Fruit fly (Drosophila melanogaster) whole organism, wandering third instar larva: ENCODE data around the gene tefu.

Source experiments
- Abd-B ChIP-seq: fragments of >200 bp; optimal IDR thresholded peaks from 2 replicates; lab custom pipeline; 2017; ENCODE audit warnings: missing biosample characterization, missing genetic modification characterization
- CG32264 ChIP-seq: fragments of 200-800 bp; sonication (Bioruptor generic); optimal IDR thresholded peaks from 2 replicates; lab custom pipeline; 2016; ENCODE audit warnings: missing biosample characterization, missing genetic modification characterization
- CG9705 ChIP-seq: fragments of 200-800 bp; sonication (Bioruptor generic); optimal IDR thresholded peaks from 2 replicates; lab custom pipeline; 2018; ENCODE audit warnings: missing biosample characterization, mild to moderate bottlenecking, missing genetic modification characterization
- CrebA ChIP-seq: fragments of 200-800 bp; sonication (Bioruptor generic); optimal IDR thresholded peaks from 2 replicates; lab custom pipeline; 2016; ENCODE audit warnings: missing biosample characterization, mild to moderate bottlenecking, missing genetic modification characterization, borderline replicate concordance
- Dfd ChIP-seq: fragments of >200 bp; optimal IDR thresholded peaks from 2 replicates; lab custom pipeline; 2017; ENCODE audit warnings: missing biosample characterization, missing genetic modification characterization
- Dif ChIP-seq: fragments of 200-275, 200-300 bp; sonication (Bioruptor generic); optimal IDR thresholded peaks from 2 replicates; lab custom pipeline; 2018; ENCODE audit warnings: missing biosample characterization, missing genetic modification characterization; ENCODE audit not compliant: partially characterized antibody
- GATAd ChIP-seq: sonication (Bioruptor generic); optimal IDR thresholded peaks from 2 replicates; lab custom pipeline; 2016; ENCODE audit warnings: missing biosample characterization, missing genetic modification characterization
- HLH106 ChIP-seq: fragments of 200-800 bp; optimal IDR thresholded peaks from 3 replicates; lab custom pipeline; 2019; ENCODE audit warnings: missing biosample characterization, mild to moderate bottlenecking, missing genetic modification characterization, moderate library complexity
- Hnf4 ChIP-seq: fragments of 200-800 bp; sonication (Bioruptor generic); optimal IDR thresholded peaks from 2 replicates; lab custom pipeline; 2016; ENCODE audit warnings: missing biosample characterization, mild to moderate bottlenecking, missing genetic modification characterization
- Hr78 ChIP-seq: fragments of >200 bp; optimal IDR thresholded peaks from 2 replicates; lab custom pipeline; 2017; ENCODE audit warnings: missing biosample characterization, missing genetic modification characterization
- Hr83 ChIP-seq: fragments of 200-300 bp; sonication (Bioruptor generic); optimal IDR thresholded peaks from 2 replicates; lab custom pipeline; 2016; ENCODE audit warnings: missing biosample characterization, mild to moderate bottlenecking, missing genetic modification characterization, moderate library complexity; ENCODE audit not compliant: poor library complexity, severe bottlenecking
- Jra ChIP-seq: sonication (Bioruptor generic); optimal IDR thresholded peaks from 2 replicates; lab custom pipeline; 2016; ENCODE audit warnings: missing biosample characterization, missing genetic modification characterization
- Mio ChIP-seq: sonication (Bioruptor generic); optimal IDR thresholded peaks from 2 replicates; lab custom pipeline; 2016; ENCODE audit warnings: missing biosample characterization, missing genetic modification characterization
- Myc ChIP-seq: fragments of >200 bp; optimal IDR thresholded peaks from 2 replicates; lab custom pipeline; 2017
- N ChIP-seq: fragments of >200 bp; optimal IDR thresholded peaks from 2 replicates; lab custom pipeline; 2018; ENCODE audit warnings: missing biosample characterization, missing external identifiers, missing genetic modification characterization
- OdsH ChIP-seq: fragments of 200-800 bp; sonication (Bioruptor generic); optimal IDR thresholded peaks from 2 replicates; lab custom pipeline; 2016; ENCODE audit warnings: missing biosample characterization, mild to moderate bottlenecking, missing genetic modification characterization
- Rel ChIP-seq, 2 experiments: fragments of 200-800 bp; sonication (Bioruptor generic) in 1 of 2; optimal IDR thresholded peaks; 2 replicates in 1 of 2; 3 replicates in 1 of 2; lab custom pipeline; 2016 to 2019; ENCODE audit warnings: mild to moderate bottlenecking in 2 of 2, missing biosample characterization in 2 of 2, missing genetic modification characterization in 2 of 2, moderate library complexity in 1 of 2
- Sp1 ChIP-seq: fragments of 200-800 bp; sonication (Bioruptor generic); optimal IDR thresholded peaks from 3 replicates; lab custom pipeline; 2019; ENCODE audit warnings: missing biosample characterization, mild to moderate bottlenecking, missing genetic modification characterization, moderate library complexity
- Vsx2 ChIP-seq: fragments of 200-300, 225-300 bp; sonication (Bioruptor generic); optimal IDR thresholded peaks from 2 replicates; lab custom pipeline; 2018; ENCODE audit warnings: missing biosample characterization, missing genetic modification characterization; ENCODE audit not compliant: partially characterized antibody
- br ChIP-seq: fragments of 200-800 bp; sonication (Bioruptor generic); optimal IDR thresholded peaks from 2 replicates; lab custom pipeline; 2016; ENCODE audit warnings: missing biosample characterization, missing genetic modification characterization
- brk ChIP-seq: fragments of 200-800 bp; sonication (Bioruptor generic); optimal IDR thresholded peaks from 2 replicates; lab custom pipeline; 2016; ENCODE audit warnings: missing biosample characterization, mild to moderate bottlenecking, missing genetic modification characterization
- dl ChIP-seq, 2 experiments: fragments of 175-275, 200-275 bp in 1 of 2; fragments of 200-275 bp in 1 of 2; sonication (Bioruptor generic); optimal IDR thresholded peaks; lab custom pipeline; 2018; ENCODE audit warnings: mild to moderate bottlenecking in 2 of 2, missing biosample characterization in 2 of 2, missing genetic modification characterization in 2 of 2, moderate library complexity in 2 of 2; ENCODE audit not compliant: partially characterized antibody in 2 of 2, insufficient read depth in 1 of 2
- dmrt93B ChIP-seq: fragments of 200-800 bp; sonication (Bioruptor generic); optimal IDR thresholded peaks from 2 replicates; lab custom pipeline; 2018; ENCODE audit warnings: missing biosample characterization, mild to moderate bottlenecking, missing genetic modification characterization
- dsf ChIP-seq: sonication (Bioruptor generic); optimal IDR thresholded peaks from 2 replicates; lab custom pipeline; 2016; ENCODE audit warnings: missing biosample characterization, missing genetic modification characterization, borderline replicate concordance
- ey ChIP-seq: fragments of 200-800 bp; sonication (Bioruptor generic); optimal IDR thresholded peaks from 2 replicates; lab custom pipeline; 2016; ENCODE audit warnings: missing biosample characterization, missing genetic modification characterization
- foxo ChIP-seq, 2 experiments: fragments of 200-800 bp; sonication (Bioruptor generic); optimal IDR thresholded peaks; 2 replicates in 1 of 2; 3 replicates in 1 of 2; lab custom pipeline; 2016 to 2017; ENCODE audit warnings: missing biosample characterization in 2 of 2, missing genetic modification characterization in 2 of 2
- fru ChIP-seq: fragments of 200-800 bp; sonication (Bioruptor generic); optimal IDR thresholded peaks from 3 replicates; lab custom pipeline; 2016; ENCODE audit warnings: missing biosample characterization, mild to moderate bottlenecking, missing genetic modification characterization
- h ChIP-seq: fragments of 200-800 bp; sonication (Bioruptor generic); optimal IDR thresholded peaks from 3 replicates; lab custom pipeline; 2016; ENCODE audit warnings: missing biosample characterization, mild to moderate bottlenecking, missing genetic modification characterization
- jim ChIP-seq: fragments of 175-275, 200-325 bp; sonication (Bioruptor generic); optimal IDR thresholded peaks from 2 replicates; lab custom pipeline; 2016; ENCODE audit warnings: missing biosample characterization, mild to moderate bottlenecking, missing genetic modification characterization
- lola ChIP-seq: fragments of >200 bp; optimal IDR thresholded peaks from 2 replicates; lab custom pipeline; 2017; ENCODE audit warnings: missing biosample characterization, missing genetic modification characterization
- pan ChIP-seq: fragments of >200 bp; optimal IDR thresholded peaks from 2 replicates; lab custom pipeline; 2017
- psq ChIP-seq: fragments of 200-800 bp; sonication (Bioruptor generic); optimal IDR thresholded peaks from 3 replicates; lab custom pipeline; 2017; ENCODE audit warnings: missing biosample characterization, mild to moderate bottlenecking, missing genetic modification characterization, moderate library complexity
- rgr ChIP-seq: fragments of 200-800 bp; sonication (Bioruptor generic); optimal IDR thresholded peaks from 3 replicates; lab custom pipeline; 2016; ENCODE audit warnings: missing biosample characterization, mild to moderate bottlenecking, missing genetic modification characterization
- sage ChIP-seq: fragments of 200-800 bp; sonication (Bioruptor generic); optimal IDR thresholded peaks from 2 replicates; lab custom pipeline; 2016; ENCODE audit warnings: missing biosample characterization, mild to moderate bottlenecking, missing genetic modification characterization
- sv ChIP-seq: fragments of 200-800 bp; sonication (Bioruptor generic); optimal IDR thresholded peaks from 3 replicates; lab custom pipeline; 2016; ENCODE audit warnings: missing biosample characterization, missing genetic modification characterization
- tai ChIP-seq: sonication (Bioruptor generic); optimal IDR thresholded peaks from 2 replicates; lab custom pipeline; 2016; ENCODE audit warnings: missing biosample characterization, missing genetic modification characterization
- usp ChIP-seq: fragments of >200 bp; optimal IDR thresholded peaks from 2 replicates; lab custom pipeline; 2017; ENCODE audit warnings: missing biosample characterization, missing genetic modification characterization
- woc ChIP-seq: sonication (Bioruptor generic); optimal IDR thresholded peaks from 2 replicates; lab custom pipeline; 2016; ENCODE audit warnings: missing biosample characterization, mild to moderate bottlenecking, missing genetic modification characterization

Gene tefu

dm6 chr3R:15208712-15209499 is 33.1 kb downstream of the tefu start, which contains the start of the genes Spn88Eb and Mau2:
Gene Spn88Eb (minus strand): TSS chr3R:15208762.
Gene Mau2 (plus strand): TSS chr3R:15209204.
- TF ChIP-seq Hr83: peak; percentile 72
- no peak for TF ChIP-seq br
- TF ChIP-seq HLH106: peak; percentile 74
- TF ChIP-seq CG9705: peak; percentile 61
- no peak for TF ChIP-seq dmrt93B
- peak; percentile 56 for TF ChIP-seq Sp1 (GFP tag; lab: Kevin White, UChicago)
- no peak for TF ChIP-seq Rel (GFP tag; optimal IDR thresholded peaks at IDR 0.05; lab: Kevin White, UChicago)
- peak; percentile 7 for TF ChIP-seq Rel (tag; optimal IDR thresholded peaks at IDR 0.05; lab: Kevin White, UChicago)
- no peak for TF ChIP-seq dl (GFP tag; optimal IDR thresholded peaks at IDR 0.05; lab: Kevin White, UChicago; ENCODE audit: insufficient read depth in 1 of 2, partially characterized antibody in 2 of 2)
- no peak for TF ChIP-seq sv
- TF ChIP-seq Hnf4 (GFP tag; lab: Kevin White, UChicago): no peak
- peak; percentile 18 for TF ChIP-seq OdsH (GFP tag; lab: Kevin White, UChicago)
- TF ChIP-seq psq (GFP tag; lab: Kevin White, UChicago): peak; percentile 15
- no peak for TF ChIP-seq Jra (GFP tag; lab: Kevin White, UChicago)
- TF ChIP-seq ey (GFP tag; lab: Kevin White, UChicago): peak; percentile 47
- no peak for TF ChIP-seq Hr78 (GFP tag; lab: Kevin White, UChicago)
- no peak for TF ChIP-seq lola (GFP tag; lab: Kevin White, UChicago)
- TF ChIP-seq rgr (GFP tag; lab: Kevin White, UChicago): peak; percentile 64
- no peak for TF ChIP-seq Vsx2 (GFP tag; lab: Kevin White, UChicago)
- no peak for TF ChIP-seq h
- no peak for TF ChIP-seq Abd-B (GFP tag; lab: Kevin White, UChicago)
- TF ChIP-seq sage (GFP tag; lab: Kevin White, UChicago): no peak
- no peak for TF ChIP-seq jim (GFP tag; lab: Kevin White, UChicago)
- TF ChIP-seq tai (GFP tag; lab: Kevin White, UChicago): no peak
- peak in 1 of 2 experiments; percentile 81 for TF ChIP-seq foxo (GFP tag; optimal IDR thresholded peaks at IDR 0.05; lab: Kevin White, UChicago)
- TF ChIP-seq CG32264 (GFP tag; lab: Kevin White, UChicago): no peak
- TF ChIP-seq N (GFP tag; lab: Kevin White, UChicago): no peak
- TF ChIP-seq usp (GFP tag; lab: Kevin White, UChicago): no peak
- TF ChIP-seq Dif (GFP tag; lab: Kevin White, UChicago): no peak
- TF ChIP-seq fru (GFP tag; lab: Kevin White, UChicago): no peak
- TF ChIP-seq brk (GFP tag; lab: Kevin White, UChicago): no peak
- TF ChIP-seq GATAd (GFP tag; lab: Kevin White, UChicago): no peak
- peak; percentile 67 for TF ChIP-seq Myc (lab: Kevin White, UChicago)
- no peak for TF ChIP-seq Dfd (GFP tag; lab: Kevin White, UChicago)
- TF ChIP-seq CrebA (GFP tag; lab: Kevin White, UChicago): no peak
- no peak for TF ChIP-seq dsf (GFP tag; lab: Kevin White, UChicago)
- TF ChIP-seq pan: no peak
- TF ChIP-seq woc (GFP tag; lab: Kevin White, UChicago): peak; percentile 82
- no peak for TF ChIP-seq Mio (GFP tag; lab: Kevin White, UChicago)
- TF ChIP-seq, all 38 proteins: peak for 12

DNA sequence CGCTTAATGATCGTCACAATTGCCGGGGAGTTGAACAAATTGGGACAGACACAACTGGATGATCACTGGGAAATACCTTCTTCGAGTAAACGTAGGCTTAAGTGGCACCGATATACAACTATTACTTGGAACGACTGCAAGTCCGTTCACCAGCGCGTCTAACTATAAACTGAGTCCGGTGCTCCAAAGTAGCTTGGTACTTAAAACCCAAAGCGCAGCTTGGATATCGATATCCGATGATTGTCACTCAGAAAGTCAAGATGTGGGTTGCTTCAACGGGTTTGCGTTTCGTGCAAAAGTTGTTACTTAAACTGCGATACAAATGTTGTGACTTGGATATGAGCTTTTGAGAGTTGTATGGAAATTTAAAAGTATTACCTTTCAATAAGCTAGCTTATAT is 35.8 kb downstream of the tefu start, which contains the start of gene Spn88Ea:
TSS of gene Spn88Ea (minus strand) at position 175 of the 400 bp plus-strand sequence.
- TF ChIP-seq Vsx2 (GFP tag; lab: Kevin White, UChicago) (peak; percentile 66), usp (GFP tag; lab: Kevin White, UChicago) (no peak), woc (GFP tag; lab: Kevin White, UChicago) (peak; percentile 50), Sp1 (GFP tag; lab: Kevin White, UChicago) (peak; percentile 2), Dfd (GFP tag; lab: Kevin White, UChicago) (no peak), HLH106 (peak; percentile 3), Rel (GFP tag; optimal IDR thresholded peaks at IDR 0.05; lab: Kevin White, UChicago) (no peak), Rel (tag; optimal IDR thresholded peaks at IDR 0.05; lab: Kevin White, UChicago) (peak; percentile 68), br (peak; percentile 8)
